Worm (Caenorhabditis elegans) whole organism, mixed stage, embryonic: Measurements from ENCODE around the gene timm-17B.2.

Source experiments
- M03D4.4 ChIP-seq: sonication (generic microtip); optimal IDR thresholded peaks from 2 replicates; lab custom pipeline; 2017; ENCODE audit warnings: mild to moderate bottlenecking, missing genetic modification characterization, missing compliant biosample characterization
- bed-3 ChIP-seq: fragments of 200-800 bp; sonication (Bioruptor generic); optimal IDR thresholded peaks from 3 replicates; lab custom pipeline; 2018; ENCODE audit warnings: mild to moderate bottlenecking, missing genetic modification characterization, moderate library complexity, missing compliant biosample characterization
- blmp-1 ChIP-seq: fragments of 150-350 bp; optimal IDR thresholded peaks from 2 replicates; lab custom pipeline; 2014; ENCODE audit warnings: missing biosample characterization, missing genetic modification characterization
- ceh-39 ChIP-seq: fragments of 150-350 bp; optimal IDR thresholded peaks from 2 replicates; lab custom pipeline; 2014; ENCODE audit warnings: missing biosample characterization, missing genetic modification characterization
- ceh-43 ChIP-seq: fragments of 200-800 bp; sonication (Bioruptor generic); optimal IDR thresholded peaks from 2 replicates; lab custom pipeline; 2018; ENCODE audit warnings: mild to moderate bottlenecking, missing genetic modification characterization, moderate library complexity, missing compliant biosample characterization
- ceh-83 ChIP-seq: fragments of 200-800 bp; sonication (Bioruptor generic); optimal IDR thresholded peaks from 2 replicates; lab custom pipeline; 2018; ENCODE audit warnings: mild to moderate bottlenecking, missing genetic modification characterization, missing compliant biosample characterization
- ces-1 ChIP-seq: fragments of 150-350 bp; optimal IDR thresholded peaks from 2 replicates; lab custom pipeline; 2014; ENCODE audit warnings: missing biosample characterization, missing genetic modification reagents, missing genetic modification characterization
- cnd-1 ChIP-seq: fragments of 200-800 bp; sonication (Bioruptor generic); optimal IDR thresholded peaks from 2 replicates; lab custom pipeline; 2018; ENCODE audit warnings: mild to moderate bottlenecking, missing genetic modification characterization, missing compliant biosample characterization
- drap-1 ChIP-seq: fragments of 200-800 bp; sonication (Bioruptor generic); optimal IDR thresholded peaks from 3 replicates; lab custom pipeline; 2018; ENCODE audit warnings: mild to moderate bottlenecking, missing genetic modification characterization, missing compliant biosample characterization
- elt-1 ChIP-seq: sonication (generic microtip); optimal IDR thresholded peaks from 2 replicates; lab custom pipeline; 2017; ENCODE audit warnings: missing genetic modification characterization, mild to moderate bottlenecking, missing compliant biosample characterization, antibody characterized with exemption, moderate library complexity, borderline replicate concordance; ENCODE audit not compliant: insufficient read depth
- elt-3 ChIP-seq: fragments of 150-350 bp; optimal IDR thresholded peaks from 2 replicates; lab custom pipeline; 2014; ENCODE audit warnings: missing biosample characterization, missing genetic modification characterization
- flh-1 ChIP-seq: fragments of 200-800 bp; sonication (Bioruptor generic); optimal IDR thresholded peaks from 2 replicates; lab custom pipeline; 2018; ENCODE audit warnings: mild to moderate bottlenecking, missing genetic modification characterization, moderate library complexity, missing compliant biosample characterization
- ham-2 ChIP-seq: fragments of 200-800 bp; sonication (Bioruptor generic); optimal IDR thresholded peaks from 2 replicates; lab custom pipeline; 2018; ENCODE audit warnings: mild to moderate bottlenecking, missing genetic modification characterization, missing compliant biosample characterization
- hlh-1 ChIP-seq: fragments of 150-350 bp; optimal IDR thresholded peaks from 2 replicates; lab custom pipeline; 2014; ENCODE audit warnings: missing biosample characterization, missing genetic modification reagents, missing genetic modification characterization
- lin-13 ChIP-seq: fragments of 150-350 bp; optimal IDR thresholded peaks from 2 replicates; lab custom pipeline; 2014; ENCODE audit warnings: missing biosample characterization, missing genetic modification characterization
- lin-32 ChIP-seq: fragments of 200-800 bp; sonication (Bioruptor generic); optimal IDR thresholded peaks from 2 replicates; lab custom pipeline; 2018; ENCODE audit warnings: mild to moderate bottlenecking, missing genetic modification characterization, missing compliant biosample characterization
- lsy-2 ChIP-seq: fragments of 150-350 bp; optimal IDR thresholded peaks from 2 replicates; lab custom pipeline; 2014; ENCODE audit warnings: missing biosample characterization, missing genetic modification characterization
- mab-5 ChIP-seq: fragments of 150-350 bp; optimal IDR thresholded peaks from 2 replicates; lab custom pipeline; 2014; ENCODE audit warnings: missing biosample characterization, missing genetic modification characterization
- mep-1 ChIP-seq: fragments of 150-350 bp; optimal IDR thresholded peaks from 2 replicates; lab custom pipeline; 2017; ENCODE audit warnings: missing biosample characterization, missing genetic modification reagents, missing genetic modification characterization, inconsistent platforms
- mls-2 ChIP-seq: sonication (generic microtip); optimal IDR thresholded peaks from 2 replicates; lab custom pipeline; 2016; ENCODE audit warnings: mild to moderate bottlenecking, missing genetic modification characterization, moderate library complexity, missing compliant biosample characterization
- nhr-12 ChIP-seq: fragments of 150-350 bp; optimal IDR thresholded peaks from 2 replicates; lab custom pipeline; 2014; ENCODE audit warnings: missing biosample characterization, missing genetic modification characterization
- nhr-2 ChIP-seq: fragments of 150-350 bp; optimal IDR thresholded peaks from 2 replicates; lab custom pipeline; 2014; ENCODE audit warnings: missing biosample characterization, missing genetic modification characterization
- nhr-237 ChIP-seq: fragments of 150-350 bp; optimal IDR thresholded peaks from 2 replicates; lab custom pipeline; 2014; ENCODE audit warnings: missing biosample characterization, missing genetic modification characterization
- nhr-28 ChIP-seq: fragments of 150-350 bp; optimal IDR thresholded peaks from 2 replicates; lab custom pipeline; 2014; ENCODE audit warnings: missing biosample characterization, missing genetic modification characterization
- nhr-76 ChIP-seq: sonication (generic microtip); optimal IDR thresholded peaks from 2 replicates; lab custom pipeline; 2017; ENCODE audit warnings: missing biosample characterization, missing genetic modification characterization
- pha-4 ChIP-seq: fragments of 150-350 bp; optimal IDR thresholded peaks from 2 replicates; lab custom pipeline; 2018; ENCODE audit warnings: missing biosample characterization, missing genetic modification reagents, missing genetic modification characterization
- sem-2 ChIP-seq: fragments of 200-800 bp; sonication (Bioruptor generic); optimal IDR thresholded peaks from 2 replicates; lab custom pipeline; 2018; ENCODE audit warnings: mild to moderate bottlenecking, missing genetic modification characterization, missing compliant biosample characterization
- snpc-4 ChIP-seq: fragments of 150-350 bp; optimal IDR thresholded peaks from 2 replicates; lab custom pipeline; 2014; ENCODE audit warnings: missing biosample characterization, missing genetic modification characterization
- sptf-1 ChIP-seq: sonication (generic microtip); optimal IDR thresholded peaks from 2 replicates; lab custom pipeline; 2017; ENCODE audit warnings: mild to moderate bottlenecking, missing genetic modification characterization, moderate library complexity, missing compliant biosample characterization
- tbx-8 ChIP-seq: fragments of 200-800 bp; sonication (Bioruptor generic); optimal IDR thresholded peaks from 2 replicates; lab custom pipeline; 2018; ENCODE audit warnings: mild to moderate bottlenecking, missing genetic modification characterization, moderate library complexity, missing compliant biosample characterization
- unc-120 ChIP-seq: sonication (generic microtip); optimal IDR thresholded peaks from 2 replicates; lab custom pipeline; 2017; ENCODE audit warnings: missing genetic modification characterization, missing compliant biosample characterization; ENCODE audit not compliant: poor library complexity, severe bottlenecking
- unc-39 ChIP-seq: fragments of 150-350 bp; optimal IDR thresholded peaks from 2 replicates; lab custom pipeline; 2014; ENCODE audit warnings: missing biosample characterization, missing genetic modification characterization
- unc-62 ChIP-seq: fragments of 150-350 bp; optimal IDR thresholded peaks from 2 replicates; lab custom pipeline; 2014; ENCODE audit warnings: missing biosample characterization, missing genetic modification reagents, missing genetic modification characterization
- zip-8 ChIP-seq: fragments of 150-350 bp; optimal IDR thresholded peaks from 2 replicates; lab custom pipeline; 2014; ENCODE audit warnings: missing biosample characterization, missing genetic modification characterization
- ztf-11 ChIP-seq: fragments of 150-350 bp; optimal IDR thresholded peaks from 2 replicates; lab custom pipeline; 2014; ENCODE audit warnings: missing biosample characterization, missing genetic modification characterization

The timm-17B.2 gene

ce11 chrIV:8432709-8433108 lies 36.3 kb downstream of the timm-17B.2 start, which contains the start of the genes T26A8.4 and pdtf-1:
T26A8.4 (minus strand) TSS chrIV:8432893.
pdtf-1 (plus strand) TSS chrIV:8433038.
- TF ChIP-seq nhr-2 (tag; lab: Kevin White, UChicago) (peak; percentile 64), mab-5 (tag; lab: Kevin White, UChicago) (peak; percentile 38), lsy-2 (tag; lab: Kevin White, UChicago) (peak; percentile 99), mls-2 (tag; lab: Kevin White, UChicago) (peak; percentile 49), ham-2 (GFP tag; lab: Kevin White, UChicago) (peak; percentile 76), hlh-1 (tag; lab: Kevin White, UChicago) (peak; percentile 97), ceh-39 (tag; lab: Kevin White, UChicago) (peak; percentile 100), elt-1 (tag; lab: Kevin White, UChicago) (no peak), lin-32 (GFP tag; lab: Kevin White, UChicago) (no peak), bed-3 (GFP tag; lab: Kevin White, UChicago) (no peak), blmp-1 (peak; percentile 23), ces-1 (GFP tag; lab: Kevin White, UChicago) (peak; percentile 83), tbx-8 (GFP tag; lab: Kevin White, UChicago) (no peak), sptf-1 (tag; lab: Kevin White, UChicago) (peak; percentile 80), unc-62 (GFP tag; lab: Kevin White, UChicago) (peak; percentile 89), unc-120 (peak; percentile 51), nhr-28 (no peak), M03D4.4 (tag; lab: Kevin White, UChicago) (peak; percentile 35), ceh-43 (GFP tag; lab: Kevin White, UChicago) (peak; percentile 51), nhr-76 (tag; lab: Kevin White, UChicago) (no peak), pha-4 (tag; lab: Kevin White, UChicago) (peak; percentile 98), flh-1 (GFP tag; lab: Kevin White, UChicago) (no peak), drap-1 (GFP tag; lab: Kevin White, UChicago) (peak; percentile 64), ztf-11 (peak; percentile 81), lin-13 (tag; lab: Kevin White, UChicago) (peak; percentile 91), sem-2 (GFP tag; lab: Kevin White, UChicago) (peak; percentile 16), zip-8 (peak; percentile 25), unc-39 (tag; lab: Kevin White, UChicago) (no peak), snpc-4 (tag; lab: Kevin White, UChicago) (no peak), nhr-237 (peak; percentile 95), nhr-12 (tag; lab: Kevin White, UChicago) (peak; percentile 66), ceh-83 (peak; percentile 80), cnd-1 (tag; lab: Kevin White, UChicago) (peak; percentile 63), mep-1 (tag; lab: Kevin White, UChicago) (peak; percentile 99), elt-3 (tag; lab: Kevin White, UChicago) (peak; percentile 46)

ce11 chrIV:8446904-8447303 lies 50.5 kb downstream of the timm-17B.2 start, which contains the start of gene T01B11.1:
T01B11.1 (plus strand) TSS chrIV:8447204.
- TF ChIP-seq nhr-76 (tag; lab: Kevin White, UChicago): no peak
- no peak for TF ChIP-seq sptf-1 (tag; lab: Kevin White, UChicago)
- TF ChIP-seq tbx-8 (GFP tag; lab: Kevin White, UChicago): no peak
- no peak for TF ChIP-seq mab-5 (tag; lab: Kevin White, UChicago)
- no peak for TF ChIP-seq unc-62 (GFP tag; lab: Kevin White, UChicago)
- no peak for TF ChIP-seq nhr-2 (tag; lab: Kevin White, UChicago)
- TF ChIP-seq elt-3 (tag; lab: Kevin White, UChicago): no peak
- TF ChIP-seq mep-1 (tag; lab: Kevin White, UChicago): no peak
- no peak for TF ChIP-seq elt-1 (tag; lab: Kevin White, UChicago)
- no peak for TF ChIP-seq ces-1 (GFP tag; lab: Kevin White, UChicago)
- TF ChIP-seq lin-32 (GFP tag; lab: Kevin White, UChicago): no peak
- TF ChIP-seq lsy-2 (tag; lab: Kevin White, UChicago): no peak
- TF ChIP-seq unc-120: no peak
- TF ChIP-seq zip-8: no peak
- TF ChIP-seq blmp-1: no peak
- TF ChIP-seq mls-2 (tag; lab: Kevin White, UChicago): no peak
- no peak for TF ChIP-seq ham-2 (GFP tag; lab: Kevin White, UChicago)
- no peak for TF ChIP-seq ceh-83
- TF ChIP-seq nhr-237: no peak
- no peak for TF ChIP-seq drap-1 (GFP tag; lab: Kevin White, UChicago)
